Fruit fly (Drosophila melanogaster) whole organism, embryonic: ENCODE data around the gene St2.

Experiments used
- Ada2b ChIP-seq: fragments of 200-800 bp; sonication (Bioruptor generic); IDR thresholded peaks from 2 replicates; pipeline ENCODE4 v1.3.6; 2022; ENCODE audit warnings: missing biosample characterization, missing genetic modification characterization
- Adf1 ChIP-seq: fragments of 200-800 bp; sonication (Bioruptor generic); IDR thresholded peaks from 2 replicates; pipeline ENCODE4 v1.3.6; 2022; ENCODE audit warnings: missing biosample characterization, missing genetic modification characterization
- Atf6 ChIP-seq: fragments of 200-800 bp; sonication (Bioruptor generic); IDR thresholded peaks from 2 replicates; pipeline ENCODE4 v1.3.6; 2022; ENCODE audit warnings: missing biosample characterization, missing genetic modification characterization
- CG11504 ChIP-seq: fragments of 200-800 bp; sonication (Bioruptor generic); optimal IDR thresholded peaks from 3 replicates; lab custom pipeline; 2019; ENCODE audit warnings: missing biosample characterization, mild to moderate bottlenecking, missing genetic modification characterization, moderate library complexity
- CG12744 ChIP-seq: fragments of 200-800 bp; sonication (Bioruptor generic); optimal IDR thresholded peaks from 2 replicates; lab custom pipeline; 2016; ENCODE audit warnings: missing biosample characterization, missing genetic modification characterization
- CG13775 ChIP-seq: fragments of 200-800 bp; sonication (Bioruptor generic); optimal IDR thresholded peaks from 3 replicates; lab custom pipeline; 2017; ENCODE audit warnings: missing biosample characterization, mild to moderate bottlenecking, missing genetic modification characterization
- CG16863 ChIP-seq: fragments of 200-800 bp; sonication (Bioruptor generic); optimal IDR thresholded peaks from 3 replicates; lab custom pipeline; 2016; ENCODE audit warnings: missing biosample characterization, missing genetic modification characterization
- CG17361 ChIP-seq: fragments of 200-800 bp; sonication (Bioruptor generic); IDR thresholded peaks from 3 replicates; pipeline ENCODE4 v1.3.6; 2022; ENCODE audit warnings: missing biosample characterization, missing genetic modification characterization
- CG17912 ChIP-seq: fragments of 200-800 bp; sonication (Bioruptor generic); optimal IDR thresholded peaks from 2 replicates; lab custom pipeline; 2018; ENCODE audit warnings: missing biosample characterization, mild to moderate bottlenecking, missing genetic modification characterization
- CG32532 ChIP-seq: fragments of 200-800 bp; sonication (Bioruptor generic); IDR thresholded peaks from 2 replicates; pipeline ENCODE4 v1.3.6; 2022; ENCODE audit warnings: missing biosample characterization, missing genetic modification characterization
- CG5953 ChIP-seq: fragments of 200-800 bp; sonication (Bioruptor generic); IDR thresholded peaks from 2 replicates; pipeline ENCODE4 v1.3.6; 2022; ENCODE audit warnings: missing biosample characterization, missing genetic modification characterization
- CG6689 ChIP-seq: fragments of 200-800 bp; sonication (Bioruptor generic); IDR thresholded peaks from 2 replicates; pipeline ENCODE4 v1.3.6; 2022; ENCODE audit warnings: missing biosample characterization, missing genetic modification characterization
- CG9932 ChIP-seq: fragments of 200-800 bp; sonication (Bioruptor generic); IDR thresholded peaks from 2 replicates; pipeline ENCODE4 v1.3.6; 2022; ENCODE audit warnings: missing biosample characterization, missing genetic modification characterization
- CkIIα-i1 ChIP-seq: fragments of 200-800 bp; sonication (Bioruptor generic); IDR thresholded peaks from 2 replicates; pipeline ENCODE4 v1.3.6; 2022; ENCODE audit warnings: missing biosample characterization, missing genetic modification characterization
- Deaf1 ChIP-seq: fragments of 200-800 bp; optimal IDR thresholded peaks from 3 replicates; lab custom pipeline; 2019; ENCODE audit warnings: missing biosample characterization, mild to moderate bottlenecking, missing genetic modification characterization, moderate library complexity
- HmgZ ChIP-seq: fragments of 200-800 bp; sonication (Bioruptor generic); optimal IDR thresholded peaks from 2 replicates; lab custom pipeline; 2018; ENCODE audit warnings: missing biosample characterization, mild to moderate bottlenecking, missing genetic modification characterization
- Sin3A ChIP-seq: fragments of >200 bp; optimal IDR thresholded peaks from 2 replicates; lab custom pipeline; 2018
- Sox102F ChIP-seq: fragments of 200-800 bp; sonication (Bioruptor generic); optimal IDR thresholded peaks from 2 replicates; lab custom pipeline; 2018; ENCODE audit warnings: missing biosample characterization, mild to moderate bottlenecking, missing genetic modification characterization, moderate library complexity
- TFAM ChIP-seq: fragments of 200-800 bp; sonication (Bioruptor generic); optimal IDR thresholded peaks from 2 replicates; lab custom pipeline; 2017; ENCODE audit warnings: missing biosample characterization, missing genetic modification characterization, inconsistent platforms
- abd-A ChIP-seq: fragments of 200-800 bp; sonication (Bioruptor generic); optimal IDR thresholded peaks from 3 replicates; lab custom pipeline; 2019; ENCODE audit warnings: missing biosample characterization, mild to moderate bottlenecking, missing genetic modification characterization, moderate library complexity
- bigmax ChIP-seq: fragments of 200-800 bp; sonication (Bioruptor generic); optimal IDR thresholded peaks from 2 replicates; lab custom pipeline; 2018; ENCODE audit warnings: missing biosample characterization, mild to moderate bottlenecking, missing genetic modification characterization
- bowl ChIP-seq: fragments of 200-800 bp; sonication (Bioruptor generic); IDR thresholded peaks from 2 replicates; pipeline ENCODE4 v1.3.6; 2022; ENCODE audit warnings: missing biosample characterization, missing genetic modification characterization
- bsh ChIP-seq, 2 experiments: fragments of 200-800 bp; sonication (Bioruptor generic); optimal IDR thresholded peaks; 2 replicates each; lab custom pipeline; 2017 to 2018; ENCODE audit warnings: mild to moderate bottlenecking in 2 of 2, missing biosample characterization in 2 of 2, missing genetic modification characterization in 2 of 2, moderate library complexity in 1 of 2
- cas ChIP-seq: fragments of 200-800 bp; sonication (Bioruptor generic); IDR thresholded peaks from 2 replicates; pipeline ENCODE4 v1.3.6; 2022; ENCODE audit warnings: missing biosample characterization, missing genetic modification characterization
- cg ChIP-seq: fragments of 200-800 bp; sonication (Bioruptor generic); optimal IDR thresholded peaks from 3 replicates; lab custom pipeline; 2019; ENCODE audit warnings: missing biosample characterization, mild to moderate bottlenecking, missing genetic modification characterization, moderate library complexity
- dan ChIP-seq: fragments of 200-800 bp; sonication (Bioruptor generic); IDR thresholded peaks from 2 replicates; pipeline ENCODE4 v1.3.6; 2022; ENCODE audit warnings: missing biosample characterization, missing genetic modification characterization
- dysf ChIP-seq: fragments of 200-800 bp; sonication (Bioruptor generic); IDR thresholded peaks from 3 replicates; pipeline ENCODE4 v1.3.6; 2022; ENCODE audit warnings: missing biosample characterization, missing genetic modification characterization
- ftz-f1 ChIP-seq: fragments of 200-800 bp; sonication (Bioruptor generic); optimal IDR thresholded peaks from 2 replicates; lab custom pipeline; 2016; ENCODE audit warnings: missing biosample characterization, missing genetic modification characterization
- hkb ChIP-seq, 2 experiments: fragments of 200-800 bp in 1 of 2; fragments of >200 bp in 1 of 2; sonication (Bioruptor generic) in 1 of 2; IDR thresholded peaks in 1 of 2; optimal IDR thresholded peaks in 1 of 2; 2 replicates each; pipeline versions ENCODE4 v1.3.6 to Lab custom; 2017 to 2022; ENCODE audit warnings: missing biosample characterization in 1 of 2, missing genetic modification characterization in 1 of 2
- lbe ChIP-seq: fragments of 200-800 bp; sonication (Bioruptor generic); optimal IDR thresholded peaks from 2 replicates; lab custom pipeline; 2016; ENCODE audit warnings: missing biosample characterization, mild to moderate bottlenecking, missing genetic modification characterization
- p53 ChIP-seq: fragments of 200-800 bp; sonication (Bioruptor generic); optimal IDR thresholded peaks from 2 replicates; lab custom pipeline; 2016; ENCODE audit warnings: missing biosample characterization, missing genetic modification characterization
- pfk ChIP-seq: fragments of 200-800 bp; sonication (Bioruptor generic); optimal IDR thresholded peaks from 2 replicates; lab custom pipeline; 2018; ENCODE audit warnings: missing biosample characterization, mild to moderate bottlenecking, missing genetic modification characterization, moderate library complexity
- run ChIP-seq: fragments of 200-800 bp; sonication (Bioruptor generic); optimal IDR thresholded peaks from 3 replicates; lab custom pipeline; 2018; ENCODE audit warnings: missing biosample characterization, mild to moderate bottlenecking, missing genetic modification characterization
- sc ChIP-seq, 3 experiments: fragments of >200 bp in 2 of 3; fragments of 200-800 bp in 1 of 3; sonication (Bioruptor generic) in 1 of 3; optimal IDR thresholded peaks; 2 replicates in 2 of 3; 3 replicates in 1 of 3; lab custom pipeline; 2017; ENCODE audit warnings: mild to moderate bottlenecking in 1 of 3, missing biosample characterization in 1 of 3, missing genetic modification characterization in 1 of 3, missing genetic modification reagents in 1 of 3
- sens ChIP-seq: fragments of 200-800 bp; sonication (Bioruptor generic); peaks from one replicate; lab custom pipeline; 2016; ENCODE audit warnings: missing biosample characterization, missing genetic modification characterization
- tll ChIP-seq, 2 experiments: fragments of 200-800 bp in 1 of 2; fragments of >200 bp in 1 of 2; sonication (Bioruptor generic) in 1 of 2; optimal IDR thresholded peaks; 2 replicates each; lab custom pipeline; 2017 to 2019; ENCODE audit warnings: missing biosample characterization in 2 of 2, missing genetic modification characterization in 2 of 2, mild to moderate bottlenecking in 1 of 2, moderate library complexity in 1 of 2
- tna ChIP-seq: fragments of 200-800 bp; sonication (Bioruptor generic); IDR thresholded peaks from 2 replicates; pipeline ENCODE4 v1.3.6; 2022; ENCODE audit warnings: missing biosample characterization, missing genetic modification characterization; ENCODE audit not compliant: partially characterized antibody

Gene St2

DNA sequence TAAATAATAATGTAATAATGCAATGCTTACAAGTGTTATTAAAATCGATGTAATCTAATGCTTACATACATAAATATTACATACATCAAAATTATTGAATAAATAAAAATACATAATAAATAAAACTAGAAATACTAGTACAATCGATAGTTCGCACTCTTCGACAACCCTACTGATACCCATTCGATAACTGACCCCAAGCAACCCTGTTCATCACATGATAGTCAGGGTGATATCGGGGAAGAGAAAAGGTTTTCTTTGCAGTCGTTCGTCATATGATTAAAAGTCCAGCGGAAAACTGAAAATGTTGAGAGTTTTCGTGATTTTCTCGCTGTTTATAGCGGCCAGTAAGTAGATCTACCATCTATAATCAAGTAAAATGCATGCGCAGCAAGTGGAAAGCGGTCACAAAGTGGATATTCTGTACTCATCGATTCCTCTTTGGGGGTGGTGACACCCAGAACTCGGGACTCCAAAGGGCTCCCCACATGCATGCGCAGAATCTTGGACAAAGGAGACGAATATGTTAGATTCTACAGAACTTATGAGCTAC, 8.9 kb downstream of the St2 start, which contains the start of gene ATP6AP2 (continued):
- TF ChIP-seq CkIIα-i1 (GFP tag; lab: Robert Waterston, UW) (no peak), sc (optimal IDR thresholded peaks at IDR 0.05; lab: Kevin White, UChicago) (no peak), sc (GFP tag; optimal IDR thresholded peaks at IDR 0.05; lab: Kevin White, UChicago) (no peak), ftz-f1 (GFP tag; lab: Kevin White, UChicago) (peak; percentile 5), bigmax (GFP tag; lab: Kevin White, UChicago) (no peak), bowl (GFP tag; lab: Robert Waterston, UW) (no peak), HmgZ (peak; percentile 80), dan (GFP tag; lab: Robert Waterston, UW) (no peak), p53 (GFP tag; lab: Kevin White, UChicago) (no peak), tna (GFP tag; lab: Robert Waterston, UW) (peak; percentile 51; the same call in 1 of the 2 replicates), CG5953 (GFP tag; lab: Robert Waterston, UW) (0 out of 2 replicates have a peak, but pooled peaks have one; percentile 28), pfk (GFP tag; lab: Kevin White, UChicago) (peak; percentile 41), hkb (optimal IDR thresholded peaks at IDR 0.05; lab: Kevin White, UChicago) (no peak), hkb (GFP tag; IDR thresholded peaks at IDR 0.05; lab: Robert Waterston, UW) (0 out of 2 replicates have a peak, but pooled peaks have one; percentile 35), CG17361 (GFP tag; lab: Robert Waterston, UW) (no peak; the same call in 1 of the 3 replicates), CG16863 (GFP tag; lab: Kevin White, UChicago) (no peak), tll (GFP tag; optimal IDR thresholded peaks at IDR 0.05; lab: Kevin White, UChicago) (no peak), Ada2b (GFP tag; lab: Robert Waterston, UW) (no peak), bsh (GFP tag; optimal IDR thresholded peaks at IDR 0.05; lab: Kevin White, UChicago) (peak in 1 of 2 experiments; percentile 54), CG12744 (GFP tag; lab: Kevin White, UChicago) (no peak), CG17912 (GFP tag; lab: Kevin White, UChicago) (peak; percentile 74), run (tag; lab: Kevin White, UChicago) (no peak), Sox102F (GFP tag; lab: Kevin White, UChicago) (no peak), Atf6 (GFP tag; lab: Robert Waterston, UW) (peak; percentile 62; the same call in 1 of the 2 replicates), abd-A (tag; lab: Kevin White, UChicago) (no peak), Sin3A (lab: Kevin White, UChicago) (no peak), CG11504 (no peak), CG6689 (GFP tag; lab: Robert Waterston, UW) (0 out of 2 replicates have a peak, but pooled peaks have one; percentile 19), cas (GFP tag; lab: Robert Waterston, UW) (peak; percentile 43; the same call in 1 of the 2 replicates), CG9932 (GFP tag; lab: Robert Waterston, UW) (peak; percentile 84), Adf1 (GFP tag; lab: Robert Waterston, UW) (peak; percentile 32; the same call in 1 of the 2 replicates), CG32532 (peak; percentile 66), cg (GFP tag; lab: Kevin White, UChicago) (no peak), dysf (GFP tag; lab: Robert Waterston, UW) (peak; percentile 64; the same call in 2 of the 3 replicates), Deaf1 (no peak), lbe (GFP tag; lab: Kevin White, UChicago) (peak; percentile 43), TFAM (no peak)

DNA sequence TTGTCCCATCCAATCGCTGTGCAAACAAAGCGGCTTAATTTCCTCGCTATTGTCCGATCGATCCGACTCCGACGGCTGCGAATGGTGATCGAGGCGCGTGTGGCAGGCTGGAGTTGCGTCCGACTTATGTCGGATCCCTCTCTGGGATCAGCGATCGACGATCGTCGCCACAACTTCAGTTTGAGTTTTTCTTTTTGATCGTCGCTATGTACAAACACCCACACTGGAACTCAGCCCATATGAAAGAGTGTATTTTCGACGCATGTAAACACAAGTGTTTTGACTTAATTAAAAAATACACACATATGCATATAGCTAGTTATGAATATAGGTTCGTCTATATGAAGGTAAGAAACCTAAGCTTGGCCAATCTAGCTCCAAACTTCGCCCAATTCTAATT, 12.4 kb downstream of the St2 start, which contains the start of gene sage:
Gene sage (minus strand): TSS at position 101 of the 400 bp plus-strand sequence.
- TF ChIP-seq CG13775: no peak
- TF ChIP-seq sens (GFP tag; lab: Kevin White, UChicago): peak; percentile 4
